Fruit fly (Drosophila melanogaster) S2 (cell line): Measurements from ENCODE around the gene CtBP.

ENCODE experiments used
- CG8478 ChIP-seq: fragments of >200 bp; optimal IDR thresholded peaks from 2 replicates; lab custom pipeline; 2018
- CTCF ChIP-seq, 2 experiments: fragments of >200 bp; optimal IDR thresholded peaks; 2 replicates each; lab custom pipeline; 2018

Gene CtBP

DNA sequence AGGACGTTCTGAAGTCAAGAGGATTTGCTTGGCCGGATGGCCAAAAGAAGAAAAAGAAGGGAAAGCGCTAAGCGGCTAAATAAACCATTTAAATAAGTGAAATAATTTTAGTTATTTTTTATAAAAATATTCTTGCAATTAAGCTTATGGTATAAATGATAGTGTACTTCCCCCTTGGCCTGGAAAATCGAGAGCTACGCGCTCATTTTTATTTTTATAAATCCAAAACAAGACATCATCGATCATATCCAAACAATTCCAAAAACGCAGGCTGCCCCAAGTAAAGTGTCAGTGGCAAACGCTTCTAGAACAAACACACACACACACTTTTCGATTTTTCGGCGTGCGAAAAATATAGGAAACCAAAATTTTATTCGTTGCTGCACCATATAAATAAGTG lies 33.0 kb downstream of the CtBP start, which contains the start of gene Hsc70-2:
TSS of gene Hsc70-2 (plus strand) at position 301 of the 400 bp plus-strand sequence.
- TF ChIP-seq CTCF (optimal IDR thresholded peaks at IDR 0.05; lab: Kevin White, UChicago) (no peak), CG8478 (lab: Kevin White, UChicago) (no peak)

DNA sequence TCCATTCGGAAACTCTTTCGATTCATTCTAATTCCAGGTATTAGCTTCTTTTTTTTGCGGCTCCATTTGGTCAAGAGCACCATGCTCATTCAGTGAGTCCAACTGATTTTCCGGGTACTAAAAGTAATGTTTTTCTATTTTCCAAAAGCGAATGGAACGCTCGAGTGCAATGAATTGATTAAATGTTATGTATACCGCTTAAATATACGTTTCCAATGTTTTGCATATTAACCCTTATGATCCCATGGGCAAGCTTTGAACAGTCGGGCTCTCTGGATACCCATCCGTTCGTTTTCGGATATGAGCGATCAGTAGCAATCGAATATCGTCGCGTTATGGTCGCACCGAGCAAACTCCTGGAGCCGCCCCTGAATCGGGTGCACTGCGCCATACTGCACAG lies 36.0 kb downstream of the CtBP start, which contains the start of gene CG31157:
TSS of gene CG31157 (plus strand) at position 301 of the 400 bp plus-strand sequence.
- TF ChIP-seq CTCF (optimal IDR thresholded peaks at IDR 0.05; lab: Kevin White, UChicago) (no peak), CG8478 (lab: Kevin White, UChicago) (no peak)

DNA sequence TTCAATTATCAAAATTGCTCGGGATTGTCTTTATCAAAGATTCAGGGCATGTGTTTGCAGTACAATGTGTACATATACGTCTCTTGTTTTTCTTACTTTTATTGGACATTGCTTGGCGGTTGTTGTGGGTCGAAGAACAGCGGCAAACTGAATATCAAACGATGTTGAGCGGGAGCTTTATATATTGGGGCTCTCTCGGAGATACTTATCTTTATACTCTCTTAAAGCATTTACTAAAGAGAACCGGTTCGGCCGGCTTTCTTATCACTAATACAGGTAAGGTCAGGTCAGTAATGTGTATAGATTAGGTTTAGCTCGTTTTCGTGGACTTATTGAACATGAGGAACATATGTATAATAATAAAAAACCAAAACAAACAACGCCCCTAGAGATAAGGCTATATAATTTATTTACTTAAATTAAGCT lies 39.9 kb downstream of the CtBP start, which contains the start of gene CG7966:
TSS of gene CG7966 (minus strand) at position 156 of the 426 bp plus-strand sequence.
- no peak for TF ChIP-seq CTCF (optimal IDR thresholded peaks at IDR 0.05; lab: Kevin White, UChicago)
- no peak for TF ChIP-seq CG8478 (lab: Kevin White, UChicago)

dm6 chr3R:13051942-13052693 lies 40.7 kb downstream of the CtBP start, which contains the start of gene pic:
Gene pic (plus strand): TSS chr3R:13052245.
- TF ChIP-seq CTCF (optimal IDR thresholded peaks at IDR 0.05; lab: Kevin White, UChicago): no peak
- TF ChIP-seq CG8478 (lab: Kevin White, UChicago): no peak

DNA sequence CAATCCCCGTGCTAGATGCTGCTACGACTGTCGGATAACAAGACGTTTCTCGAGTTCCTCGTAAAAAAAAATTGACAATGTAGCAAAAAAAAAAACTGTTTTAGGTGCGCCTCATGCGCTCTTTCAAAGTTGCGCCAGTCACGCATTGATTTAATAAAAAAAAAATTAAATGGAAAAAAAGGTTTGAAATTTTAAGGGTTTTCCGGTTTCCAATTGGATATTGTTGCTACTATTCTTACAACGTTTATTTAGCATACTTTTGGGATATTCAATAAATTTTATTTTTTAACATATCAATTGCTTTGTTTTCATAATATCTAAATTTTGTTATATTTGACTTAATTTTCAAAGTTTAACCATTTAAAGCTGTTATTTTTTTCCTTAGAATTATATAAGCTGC lies 45.1 kb downstream of the CtBP start:
- no peak for TF ChIP-seq CTCF (optimal IDR thresholded peaks at IDR 0.05; lab: Kevin White, UChicago)
- TF ChIP-seq CG8478 (lab: Kevin White, UChicago): no peak

dm6 chr3R:13057121-13057805 lies 45.8 kb downstream of the CtBP start, which contains the start of gene sim:
Gene sim (plus strand): TSS chr3R:13057755.
- TF ChIP-seq CTCF (optimal IDR thresholded peaks at IDR 0.05; lab: Kevin White, UChicago) (no peak), CG8478 (lab: Kevin White, UChicago) (no peak)

dm6 chr3R:13063746-13064592 lies 52.5 kb downstream of the CtBP start:
- TF ChIP-seq CG8478 (lab: Kevin White, UChicago) (peak; percentile 60), CTCF (optimal IDR thresholded peaks at IDR 0.05; lab: Kevin White, UChicago) (peak in 1 of 2 experiments; percentile 9)

dm6 chr3R:13065180-13065757 lies 53.8 kb downstream of the CtBP start:
- TF ChIP-seq CTCF (optimal IDR thresholded peaks at IDR 0.05; lab: Kevin White, UChicago) (no peak), CG8478 (lab: Kevin White, UChicago) (no peak)

DNA sequence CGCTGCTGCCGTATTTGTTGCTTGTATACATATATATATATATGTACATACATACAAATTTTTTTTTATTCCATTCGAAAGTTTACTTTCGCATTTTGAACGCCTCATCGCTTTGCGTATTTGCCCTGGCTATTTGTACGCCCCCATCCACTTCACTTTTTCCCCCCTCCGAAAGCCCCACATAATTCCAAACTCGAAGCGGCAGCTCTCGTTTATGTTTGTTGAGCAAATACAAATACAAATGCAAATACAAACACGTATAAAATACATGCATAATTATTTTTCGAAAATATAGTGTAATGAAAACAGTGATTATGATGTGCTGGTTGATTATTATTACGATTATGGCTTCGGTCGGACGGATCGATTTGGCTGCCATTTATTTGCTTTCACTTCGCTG lies 56.6 kb downstream of the CtBP start:
- TF ChIP-seq CG8478 (lab: Kevin White, UChicago): no peak
- no peak for TF ChIP-seq CTCF (optimal IDR thresholded peaks at IDR 0.05; lab: Kevin White, UChicago)

dm6 chr3R:13070011-13070619 lies 58.7 kb downstream of the CtBP start:
- TF ChIP-seq CG8478 (lab: Kevin White, UChicago) (no peak), CTCF (optimal IDR thresholded peaks at IDR 0.05; lab: Kevin White, UChicago) (no peak)

dm6 chr3R:13072052-13072451 lies 60.6 kb downstream of the CtBP start:
- TF ChIP-seq CTCF (optimal IDR thresholded peaks at IDR 0.05; lab: Kevin White, UChicago) (no peak), CG8478 (lab: Kevin White, UChicago) (no peak)

DNA sequence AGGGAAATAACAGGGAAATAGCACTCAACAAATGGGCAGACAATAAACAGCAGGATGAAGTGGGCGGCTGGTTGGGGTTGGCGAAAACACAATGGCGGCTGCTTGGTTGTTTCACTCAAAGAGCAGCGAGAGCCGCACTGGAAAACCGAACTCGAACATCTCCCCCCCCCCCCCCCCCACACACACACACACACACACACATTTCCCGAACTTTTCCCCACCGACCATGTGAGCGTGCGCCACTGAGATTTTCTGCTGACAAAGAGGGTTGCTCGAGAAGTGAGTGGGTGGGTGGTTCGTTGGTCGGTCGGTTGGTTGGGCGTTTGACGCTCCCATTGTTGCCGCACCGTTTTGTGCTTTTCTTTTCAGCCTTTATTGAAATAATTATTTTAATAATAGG lies 61.7 kb downstream of the CtBP start:
- no peak for TF ChIP-seq CTCF (optimal IDR thresholded peaks at IDR 0.05; lab: Kevin White, UChicago)
- no peak for TF ChIP-seq CG8478 (lab: Kevin White, UChicago)

dm6 chr3R:13074588-13074987 lies 63.1 kb downstream of the CtBP start:
- TF ChIP-seq CG8478 (lab: Kevin White, UChicago): no peak
- TF ChIP-seq CTCF (optimal IDR thresholded peaks at IDR 0.05; lab: Kevin White, UChicago): peak in 1 of 2 experiments; percentile 33
